Fruit fly (Drosophila melanogaster): ENCODE results near the gene Grip91.

Grip91 gene

dm6 chrX:13744599-13745052, at the start of gene Grip91:
Gene Grip91 (minus strand): TSS chrX:13744683.
- no peak for TF ChIP-seq noc (tag; optimal IDR thresholded peaks at IDR 0.05)

- TF ChIP-seq noc (tag; optimal IDR thresholded peaks at IDR 0.05), result no peak
Observed at dm6 chrX:13792463-13792862, 48.0 kb upstream of the Grip91 start.

dm6 chrX:13791011-13791410, 46.5 kb upstream of the Grip91 start, which contains the start of gene CG10993:
Gene CG10993 (minus strand): TSS chrX:13791111.
- no peak for TF ChIP-seq noc (tag; optimal IDR thresholded peaks at IDR 0.05)

dm6 chrX:13788973-13789682, 44.6 kb upstream of the Grip91 start:
- TF ChIP-seq noc (tag; optimal IDR thresholded peaks at IDR 0.05), result no peak

- TF ChIP-seq noc (tag; optimal IDR thresholded peaks at IDR 0.05), result no peak
Observed at dm6 chrX:13787282-13787850, 42.9 kb upstream of the Grip91 start.

- TF ChIP-seq noc (tag; optimal IDR thresholded peaks at IDR 0.05), result no peak
Observed at dm6 chrX:13786037-13786667, 41.7 kb upstream of the Grip91 start.

dm6 chrX:13783958-13784907, 39.8 kb upstream of the Grip91 start:
- TF ChIP-seq noc (tag; optimal IDR thresholded peaks at IDR 0.05), result peak; percentile 7

dm6 chrX:13783534-13783949, 39.1 kb upstream of the Grip91 start, which contains the start of gene inaE:
Gene inaE (plus strand): TSS chrX:13783714.
- TF ChIP-seq noc (tag; optimal IDR thresholded peaks at IDR 0.05), result peak; percentile 37

- TF ChIP-seq noc (tag; optimal IDR thresholded peaks at IDR 0.05), result peak; percentile 64
Observed at dm6 chrX:13781739-13782502, 37.4 kb upstream of the Grip91 start, which contains the start of the genes CtsB and amrt. Gene CtsB (minus strand): TSS chrX:13782170. Gene amrt (plus strand): TSS chrX:13782459.

- TF ChIP-seq noc (tag; optimal IDR thresholded peaks at IDR 0.05), result peak; percentile 22
Observed at dm6 chrX:13779696-13780095, 35.2 kb upstream of the Grip91 start.

dm6 chrX:13778568-13778967, 34.1 kb upstream of the Grip91 start:
- TF ChIP-seq noc (tag; optimal IDR thresholded peaks at IDR 0.05), result no peak

- TF ChIP-seq noc (tag; optimal IDR thresholded peaks at IDR 0.05), result no peak
Observed at dm6 chrX:13770768-13771167, 26.3 kb upstream of the Grip91 start.

dm6 chrX:13766495-13766894, 22.0 kb upstream of the Grip91 start:
- TF ChIP-seq noc (tag; optimal IDR thresholded peaks at IDR 0.05), result no peak

dm6 chrX:13765217-13765616, 20.7 kb upstream of the Grip91 start:
- TF ChIP-seq noc (tag; optimal IDR thresholded peaks at IDR 0.05), result no peak
